Fruit fly (Drosophila melanogaster): Measurements from ENCODE around the gene CG3156.
A peak's percentile ranks its signal among the peaks of the same experiment; 100 is the strongest.

The CG3156 gene

DNA sequence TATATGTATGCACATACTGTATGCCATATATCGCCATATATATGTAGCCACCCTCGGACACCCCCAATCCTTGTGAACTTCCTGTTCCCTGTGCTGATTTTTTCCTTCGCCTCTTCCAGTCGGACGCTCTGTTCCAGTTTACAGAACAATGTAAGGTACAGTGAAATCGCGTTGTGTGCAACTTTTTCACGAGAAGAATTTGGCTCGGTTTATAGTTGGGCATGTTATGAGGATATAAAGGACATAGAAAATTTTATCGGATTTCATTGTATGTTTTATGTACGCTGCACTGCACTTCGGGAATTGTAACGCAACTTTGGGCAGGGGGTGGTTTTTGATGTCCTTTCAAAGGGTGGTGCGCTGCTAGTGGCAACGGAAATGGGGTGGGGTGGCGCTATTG lies 36.7 kb downstream of the CG3156 start:
- no peak for TF ChIP-seq bab1 (GFP tag; optimal IDR thresholded peaks at IDR 0.05)
- no peak for TF ChIP-seq Mnt (GFP tag; optimal IDR thresholded peaks at IDR 0.05)
- no peak for TF ChIP-seq CG1620 (GFP tag; optimal IDR thresholded peaks at IDR 0.05)
- no peak for TF ChIP-seq tj (GFP tag; optimal IDR thresholded peaks at IDR 0.05)
- no peak for TF ChIP-seq CG7101 (tag; optimal IDR thresholded peaks at IDR 0.05)
- no peak for TF ChIP-seq toe (GFP tag; optimal IDR thresholded peaks at IDR 0.05)
- no peak for TF ChIP-seq CG33017 (tag; optimal IDR thresholded peaks at IDR 0.05)
- TF ChIP-seq Crg-1 (GFP tag; optimal IDR thresholded peaks at IDR 0.05), result no peak
- no peak for TF ChIP-seq cnc (optimal IDR thresholded peaks at IDR 0.05)
- TF ChIP-seq pad (GFP tag; optimal IDR thresholded peaks at IDR 0.05), result no peak

- TF ChIP-seq CG11617 (GFP tag; optimal IDR thresholded peaks at IDR 0.05) (no peak), Hr96 (GFP tag; optimal IDR thresholded peaks at IDR 0.05) (no peak), kay (GFP tag; ENCODE audit: borderline replicate concordance) (no peak), Crg-1 (GFP tag; optimal IDR thresholded peaks at IDR 0.05) (no peak), cnc (optimal IDR thresholded peaks at IDR 0.05) (no peak)
These were observed 37.9 kb downstream of the CG3156 start for dm6 chrX:525610-526009.

- no peak for TF ChIP-seq tj (GFP tag; optimal IDR thresholded peaks at IDR 0.05)
- no peak for TF ChIP-seq CG14711 (tag; optimal IDR thresholded peaks at IDR 0.05)
- TF ChIP-seq bab1 (GFP tag; optimal IDR thresholded peaks at IDR 0.05), result no peak
These were observed 38.9 kb downstream of the CG3156 start for dm6 chrX:526479-527071.

- TF ChIP-seq CG14711 (tag; optimal IDR thresholded peaks at IDR 0.05), result peak; percentile 80
- no peak for TF ChIP-seq CG1620 (GFP tag; optimal IDR thresholded peaks at IDR 0.05)
- TF ChIP-seq bab1 (GFP tag; optimal IDR thresholded peaks at IDR 0.05), result peak; percentile 23
- peak; percentile 19 for TF ChIP-seq Hr96 (GFP tag; optimal IDR thresholded peaks at IDR 0.05)
- TF ChIP-seq ovo (GFP tag; optimal IDR thresholded peaks at IDR 0.05), result no peak
- peak; percentile 14 for TF ChIP-seq Crg-1 (GFP tag; optimal IDR thresholded peaks at IDR 0.05)
- no peak for TF ChIP-seq kay (GFP tag; ENCODE audit: borderline replicate concordance)
- TF ChIP-seq CG12768 (GFP tag; optimal IDR thresholded peaks at IDR 0.05), result no peak
- TF ChIP-seq CG7101 (tag; optimal IDR thresholded peaks at IDR 0.05), result no peak
These were observed 42.3 kb downstream of the CG3156 start, which contains the start of the genes CG4293 and Appl for dm6 chrX:529724-530603. Gene CG4293 (minus strand): TSS chrX:530291. Gene Appl (plus strand): TSS chrX:530501.

Measured in whole organism, adult.